Worm (Caenorhabditis elegans): Measurements from ENCODE around the gene K04C2.8.

- TF ChIP-seq nhr-42 (GFP tag; IDR thresholded peaks at IDR 0.05) (no peak), mxl-2 (GFP tag; conservative IDR thresholded peaks at IDR 0.05) (peak; percentile 60), nhr-10 (tag; optimal IDR thresholded peaks at IDR 0.05) (no peak), php-3 (GFP tag; IDR thresholded peaks at IDR 0.05) (0 out of 2 replicates have a peak, but pooled peaks have one; percentile 38), pha-4 (GFP tag; IDR thresholded peaks at IDR 0.05) (no peak), pha-4 (tag; optimal IDR thresholded peaks at IDR 0.05) (no peak), tra-1 (GFP tag; IDR thresholded peaks at IDR 0.05) (0 out of 2 replicates have a peak, but pooled peaks have one; percentile 30), attf-4 (tag; optimal IDR thresholded peaks at IDR 0.05) (no peak)
These were observed 28.4 kb downstream of the K04C2.8 start for ce11 chrIII:6898518-6898917.
